Worm (Caenorhabditis elegans): ENCODE measurements around the gene W02C12.2.

The W02C12.2 gene

DNA sequence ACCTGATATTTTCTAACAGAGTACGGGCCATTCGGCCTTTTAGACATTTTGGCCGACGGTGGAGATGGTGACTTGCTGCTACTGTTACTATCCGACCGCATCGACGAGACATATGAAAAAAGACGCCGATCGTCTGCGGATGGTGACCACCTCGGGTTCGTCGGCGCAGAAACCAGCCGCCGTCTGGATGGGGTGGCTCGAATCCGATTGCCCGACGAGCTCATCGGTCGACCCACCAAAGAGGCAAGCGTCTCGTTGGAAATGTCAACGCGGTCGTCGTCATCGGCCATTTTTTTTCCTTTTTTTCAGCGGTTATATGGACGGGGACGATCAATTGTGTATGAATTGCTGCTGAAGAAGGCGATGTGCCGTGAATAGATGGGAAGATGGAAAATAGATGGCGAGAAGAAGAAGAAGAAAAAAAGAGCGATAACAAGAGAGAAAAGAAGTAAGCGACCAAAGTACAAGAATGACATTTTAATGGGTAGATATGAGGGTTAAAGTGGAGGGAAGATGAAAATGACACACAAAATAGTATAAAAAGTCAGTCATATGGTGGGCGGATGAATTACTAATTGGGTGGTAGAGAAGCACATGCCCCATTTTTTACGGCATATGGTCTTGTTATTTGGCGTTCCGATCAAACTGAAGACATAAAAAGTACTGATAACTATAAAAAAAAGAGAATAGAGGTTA is 11.1 kb upstream of the W02C12.2 start:
- TF ChIP-seq bed-3 (GFP tag; optimal IDR thresholded peaks at IDR 0.05) (no peak), elt-1 (tag; optimal IDR thresholded peaks at IDR 0.05; ENCODE audit: borderline replicate concordance, insufficient read depth) (peak; percentile 17)

DNA sequence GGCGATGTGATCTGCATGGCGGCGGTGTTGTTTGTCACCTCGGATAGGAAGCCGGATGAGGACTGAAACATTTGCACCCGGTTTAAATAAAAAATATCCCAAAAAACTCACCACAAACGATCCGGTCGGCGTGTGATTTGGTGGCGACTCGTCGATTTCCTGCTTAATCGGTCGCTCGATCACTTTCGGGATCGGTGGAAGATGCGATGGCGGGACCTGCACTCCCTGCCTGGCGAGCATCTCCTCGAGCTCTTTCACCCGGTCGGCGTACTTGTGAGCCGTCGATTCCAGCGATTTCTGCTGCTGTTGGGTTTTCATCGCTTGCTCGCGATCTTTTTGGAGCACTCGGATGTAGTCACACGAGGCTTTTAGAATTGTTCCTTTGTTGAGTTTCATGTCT is 8.9 kb upstream of the W02C12.2 start:
- TF ChIP-seq elt-1 (tag; optimal IDR thresholded peaks at IDR 0.05; ENCODE audit: borderline replicate concordance, insufficient read depth) (no peak), nhr-12 (tag; optimal IDR thresholded peaks at IDR 0.05) (no peak), M03D4.4 (tag; optimal IDR thresholded peaks at IDR 0.05) (no peak), mls-2 (tag; optimal IDR thresholded peaks at IDR 0.05) (no peak), flh-1 (GFP tag; optimal IDR thresholded peaks at IDR 0.05) (no peak), unc-62 (GFP tag; optimal IDR thresholded peaks at IDR 0.05) (no peak), lin-13 (tag; optimal IDR thresholded peaks at IDR 0.05) (no peak), mab-5 (tag; optimal IDR thresholded peaks at IDR 0.05) (no peak), nhr-237 (tag; optimal IDR thresholded peaks at IDR 0.05) (no peak), bed-3 (GFP tag; optimal IDR thresholded peaks at IDR 0.05) (no peak), blmp-1 (tag; optimal IDR thresholded peaks at IDR 0.05) (no peak)

DNA sequence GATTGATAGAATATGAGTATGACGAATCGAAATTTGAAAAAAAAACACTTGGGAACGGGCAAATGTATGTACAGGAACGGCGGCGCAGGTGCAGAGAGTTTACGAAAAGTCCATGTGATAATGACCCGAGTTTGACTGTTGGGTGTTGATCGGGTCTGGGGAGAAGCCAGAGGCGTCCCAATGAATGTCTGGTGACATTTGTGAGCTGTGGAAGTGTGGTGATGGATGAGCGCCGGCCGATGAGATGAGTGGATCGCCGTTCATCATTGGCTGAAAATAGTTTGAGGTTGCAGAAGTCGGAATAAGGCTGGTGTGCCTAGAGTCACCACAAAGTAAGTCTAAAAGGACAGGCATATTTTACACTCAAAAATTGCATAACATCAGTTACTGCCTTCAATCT is 7.9 kb upstream of the W02C12.2 start:
- TF ChIP-seq cnd-1 (tag; optimal IDR thresholded peaks at IDR 0.05), result no peak
- no peak for TF ChIP-seq mls-2 (tag; optimal IDR thresholded peaks at IDR 0.05)
- TF ChIP-seq sptf-1 (tag; optimal IDR thresholded peaks at IDR 0.05), result no peak
- TF ChIP-seq ceh-83 (GFP tag; optimal IDR thresholded peaks at IDR 0.05), result no peak
- no peak for TF ChIP-seq ceh-39 (tag; optimal IDR thresholded peaks at IDR 0.05)
- TF ChIP-seq unc-39 (tag; optimal IDR thresholded peaks at IDR 0.05), result no peak
- TF ChIP-seq blmp-1 (tag; optimal IDR thresholded peaks at IDR 0.05), result no peak
- TF ChIP-seq ham-2 (GFP tag; optimal IDR thresholded peaks at IDR 0.05), result no peak
- TF ChIP-seq unc-120 (tag; optimal IDR thresholded peaks at IDR 0.05; ENCODE audit: poor library complexity, severe bottlenecking), result no peak
- no peak for TF ChIP-seq snpc-4 (tag; optimal IDR thresholded peaks at IDR 0.05)
- no peak for TF ChIP-seq unc-62 (GFP tag; optimal IDR thresholded peaks at IDR 0.05)
- TF ChIP-seq lsy-2 (tag; optimal IDR thresholded peaks at IDR 0.05), result no peak
- no peak for TF ChIP-seq nhr-2 (tag; optimal IDR thresholded peaks at IDR 0.05)

ce11 chrIV:4014341-4014826 is 6.6 kb upstream of the W02C12.2 start:
- no peak for TF ChIP-seq nhr-2 (tag; optimal IDR thresholded peaks at IDR 0.05)

- TF ChIP-seq nhr-12 (tag; optimal IDR thresholded peaks at IDR 0.05) (no peak), unc-120 (tag; optimal IDR thresholded peaks at IDR 0.05; ENCODE audit: poor library complexity, severe bottlenecking) (no peak)
Measured at ce11 chrIV:4013621-4014020, 5.8 kb upstream of the W02C12.2 start.

DNA sequence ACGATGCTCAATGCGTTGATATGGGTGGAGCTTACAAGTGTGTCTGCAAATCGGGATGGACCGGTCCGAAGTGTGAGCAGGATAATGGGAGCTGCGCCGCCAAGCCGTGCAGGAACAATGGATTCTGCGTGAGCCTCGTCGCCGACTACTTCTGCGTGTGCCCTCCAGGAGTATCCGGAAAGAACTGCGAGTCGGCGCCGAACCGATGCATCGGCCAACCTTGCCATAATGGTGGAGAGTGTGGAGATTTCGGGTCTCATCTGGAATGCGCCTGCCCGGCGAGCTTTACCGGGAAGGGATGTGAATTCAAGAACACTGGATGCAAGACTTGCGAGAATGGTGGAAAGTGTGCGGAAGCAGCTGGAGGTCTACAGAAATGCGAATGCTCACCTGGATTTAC is 2.1 kb upstream of the W02C12.2 start:
- no peak for TF ChIP-seq ham-2 (GFP tag; optimal IDR thresholded peaks at IDR 0.05)
- no peak for TF ChIP-seq elt-3 (tag; optimal IDR thresholded peaks at IDR 0.05)
- TF ChIP-seq ceh-43 (GFP tag; optimal IDR thresholded peaks at IDR 0.05), result no peak
- no peak for TF ChIP-seq lin-32 (GFP tag; optimal IDR thresholded peaks at IDR 0.05)
- no peak for TF ChIP-seq zip-8 (tag; optimal IDR thresholded peaks at IDR 0.05)
- no peak for TF ChIP-seq sem-2 (GFP tag; optimal IDR thresholded peaks at IDR 0.05)
- TF ChIP-seq ceh-83 (GFP tag; optimal IDR thresholded peaks at IDR 0.05), result no peak
- no peak for TF ChIP-seq mep-1 (tag; optimal IDR thresholded peaks at IDR 0.05)
- TF ChIP-seq mls-2 (tag; optimal IDR thresholded peaks at IDR 0.05), result no peak
- TF ChIP-seq nhr-237 (tag; optimal IDR thresholded peaks at IDR 0.05), result no peak
- TF ChIP-seq pha-4 (tag; optimal IDR thresholded peaks at IDR 0.05), result no peak
- TF ChIP-seq bed-3 (GFP tag; optimal IDR thresholded peaks at IDR 0.05), result no peak
- no peak for TF ChIP-seq lin-13 (tag; optimal IDR thresholded peaks at IDR 0.05)
- no peak for TF ChIP-seq unc-39 (tag; optimal IDR thresholded peaks at IDR 0.05)
